Worm (Caenorhabditis elegans) whole organism, L4/young adult: Measurements from ENCODE around the gene Y71H2B.4.

Source experiments
- W03F9.2 ChIP-seq: fragments of 150-350 bp; optimal IDR thresholded peaks from 2 replicates; lab custom pipeline; 2014; ENCODE audit warnings: missing biosample characterization, missing genetic modification characterization
- dao-5 ChIP-seq: sonication (generic microtip); optimal IDR thresholded peaks from 2 replicates; lab custom pipeline; 2016; ENCODE audit warnings: missing genotype, missing genetic modification characterization, moderate library complexity, missing compliant biosample characterization
- him-1 ChIP-seq: sonication (generic microtip); optimal IDR thresholded peaks from 2 replicates; lab custom pipeline; 2016; ENCODE audit warnings: missing genotype, missing genetic modification reagents, missing genetic modification characterization, missing compliant biosample characterization

- TF ChIP-seq him-1 (tag; lab: Kevin White, UChicago), result no peak
- TF ChIP-seq dao-5 (tag; lab: Kevin White, UChicago), result no peak
- no peak for TF ChIP-seq W03F9.2 (tag; lab: Kevin White, UChicago)
Observed at ce11 chrIII:2577982-2578381, 40.8 kb upstream of the Y71H2B.4 start.
